Fruit fly (Drosophila melanogaster): ENCODE results near the gene CG4645.

- TF ChIP-seq CG16779 (tag; optimal IDR thresholded peaks at IDR 0.05) (no peak), CG8632 (GFP tag; optimal IDR thresholded peaks at IDR 0.05) (no peak), CG1621 (tag; optimal IDR thresholded peaks at IDR 0.05) (no peak), Lpt (GFP tag; optimal IDR thresholded peaks at IDR 0.05) (no peak), salr (GFP tag; optimal IDR thresholded peaks at IDR 0.05) (no peak), Gug (GFP tag; IDR thresholded peaks at IDR 0.05) (no peak), Sox15 (GFP tag; optimal IDR thresholded peaks at IDR 0.05) (no peak), CG8319 (GFP tag; optimal IDR thresholded peaks at IDR 0.05) (no peak), CG6808 (GFP tag; optimal IDR thresholded peaks at IDR 0.05) (no peak), Eip93F (GFP tag; optimal IDR thresholded peaks at IDR 0.05) (no peak), CG10669 (GFP tag; optimal IDR thresholded peaks at IDR 0.05) (no peak), Hr39 (GFP tag; optimal IDR thresholded peaks at IDR 0.05) (no peak), spab (GFP tag; optimal IDR thresholded peaks at IDR 0.05) (no peak)
These were observed 11.2 kb upstream of the CG4645 start, which contains the start of gene CG32650 for dm6 chrX:12898569-12898968.
